Worm (Caenorhabditis elegans) whole organism, L4 larva: ENCODE data around the gene mrp-7.

Experiments
- F26F4.8 ChIP-seq: fragments of 200-800 bp; sonication (Bioruptor generic); conservative IDR thresholded peaks from 2 replicates; pipeline ENCODE4 v1.3.6; 2022; ENCODE audit warnings: missing genetic modification characterization, missing compliant biosample characterization
- F44E2.7 ChIP-seq: fragments of 200-800 bp; sonication (Bioruptor generic); IDR thresholded peaks from 2 replicates; pipeline ENCODE4 v2.1.2; 2022; ENCODE audit warnings: missing genetic modification characterization, missing compliant biosample characterization
- F49E8.2 ChIP-seq: sonication (generic microtip); optimal IDR thresholded peaks from 2 replicates; lab custom pipeline; 2016; ENCODE audit warnings: missing compliant biosample characterization, mild to moderate bottlenecking, missing genetic modification characterization, borderline replicate concordance
- T20F7.1 ChIP-seq: fragments of 200-800 bp; sonication (Bioruptor generic); optimal IDR thresholded peaks from 2 replicates; lab custom pipeline; 2018; ENCODE audit warnings: mild to moderate bottlenecking, missing genetic modification characterization, missing compliant biosample characterization
- Y105C5A.15 ChIP-seq: fragments of 200-800 bp; sonication (Bioruptor generic); IDR thresholded peaks from 2 replicates; pipeline ENCODE4 v1.3.6; 2022; ENCODE audit warnings: missing genetic modification characterization, missing compliant biosample characterization
- Y48G9A.11 ChIP-seq: fragments of 200-800 bp; sonication (Bioruptor generic); IDR thresholded peaks from 2 replicates; pipeline ENCODE4 v1.3.6; 2022; ENCODE audit warnings: missing genetic modification reagents, missing genetic modification characterization, missing compliant biosample characterization
- ZK337.2 ChIP-seq: fragments of 200-800 bp; sonication (Bioruptor generic); IDR thresholded peaks from 2 replicates; pipeline ENCODE4 v1.3.6; 2022; ENCODE audit warnings: missing genetic modification reagents, missing genetic modification characterization, missing compliant biosample characterization
- aha-1 ChIP-seq: fragments of 150-350 bp; peaks from one replicate; lab custom pipeline; 2014; ENCODE audit warnings: missing biosample characterization, missing genetic modification characterization
- arid-1 ChIP-seq: fragments of 200-800 bp; sonication (Bioruptor generic); conservative IDR thresholded peaks from 2 replicates; pipeline ENCODE4 v1.3.6; 2022; ENCODE audit warnings: missing genetic modification reagents, missing genetic modification characterization, missing compliant biosample characterization
- attf-4 ChIP-seq: sonication (generic microtip); optimal IDR thresholded peaks from 3 replicates; lab custom pipeline; 2017; ENCODE audit warnings: missing biosample characterization, missing genetic modification characterization
- ceh-32 ChIP-seq: sonication (generic microtip); optimal IDR thresholded peaks from 2 replicates; lab custom pipeline; 2016; ENCODE audit warnings: mild to moderate bottlenecking, missing genetic modification characterization, missing compliant biosample characterization; ENCODE audit not compliant: poor library complexity
- ceh-82 ChIP-seq: sonication (generic microtip); optimal IDR thresholded peaks from 2 replicates; lab custom pipeline; 2017; ENCODE audit warnings: missing biosample characterization, missing genetic modification characterization
- ces-1 ChIP-seq: fragments of 150-350 bp; sonication (generic microtip); optimal IDR thresholded peaks from 4 replicates; lab custom pipeline; 2014; ENCODE audit warnings: missing biosample characterization, missing genetic modification reagents, missing genetic modification characterization
- cey-2 ChIP-seq: sonication (generic microtip); optimal IDR thresholded peaks from 3 replicates; lab custom pipeline; 2017; ENCODE audit warnings: missing genetic modification characterization, mild to moderate bottlenecking, missing compliant biosample characterization, antibody characterized with exemption, borderline replicate concordance; ENCODE audit not compliant: insufficient read depth
- ctbp-1 ChIP-seq: fragments of 200-800 bp; sonication (Bioruptor generic); IDR thresholded peaks from 2 replicates; pipeline ENCODE4 v1.3.6; 2022; ENCODE audit warnings: missing genetic modification reagents, missing genetic modification characterization, missing compliant biosample characterization
- daf-19 ChIP-seq: fragments of 200-800 bp; sonication (Bioruptor generic); conservative IDR thresholded peaks from 2 replicates; pipeline ENCODE4 v1.3.6; 2022; ENCODE audit warnings: missing genetic modification characterization, missing compliant biosample characterization
- egl-27 ChIP-seq: sonication (generic microtip); optimal IDR thresholded peaks from 3 replicates; lab custom pipeline; 2017; ENCODE audit warnings: missing biosample characterization, missing genetic modification reagents, missing genetic modification characterization
- lim-7 ChIP-seq: fragments of 200-800 bp; sonication (Bioruptor generic); IDR thresholded peaks from 2 replicates; pipeline ENCODE4 v1.3.6; 2022; ENCODE audit warnings: missing genetic modification characterization, missing compliant biosample characterization
- lin-13 ChIP-seq: fragments of 150-350 bp; optimal IDR thresholded peaks from 2 replicates; lab custom pipeline; 2014; ENCODE audit warnings: missing biosample characterization, missing genetic modification reagents, missing genetic modification characterization
- lsy-2 ChIP-seq, 2 experiments: fragments of 150-350 bp in 1 of 2; sonication (generic microtip) in 1 of 2; optimal IDR thresholded peaks; 2 replicates each; lab custom pipeline; 2014 to 2017; ENCODE audit warnings: missing biosample characterization in 2 of 2, missing genetic modification characterization in 2 of 2
- mep-1 ChIP-seq: fragments of 150-350 bp; sonication (generic microtip); optimal IDR thresholded peaks from 3 replicates; lab custom pipeline; 2014; ENCODE audit warnings: missing biosample characterization, missing genetic modification characterization
- nhr-102 ChIP-seq: sonication (generic microtip); optimal IDR thresholded peaks from 2 replicates; lab custom pipeline; 2016; ENCODE audit warnings: mild to moderate bottlenecking, missing genetic modification characterization, moderate library complexity, missing compliant biosample characterization
- nhr-237 ChIP-seq: sonication (generic microtip); optimal IDR thresholded peaks from 2 replicates; lab custom pipeline; 2017; ENCODE audit warnings: missing biosample characterization, missing genetic modification characterization
- nhr-25 ChIP-seq: sonication (generic microtip); optimal IDR thresholded peaks from 2 replicates; lab custom pipeline; 2017; ENCODE audit warnings: missing genetic modification characterization, mild to moderate bottlenecking, missing compliant biosample characterization, antibody characterized with exemption, moderate library complexity, borderline replicate concordance; ENCODE audit not compliant: insufficient read depth
- nhr-28 ChIP-seq: fragments of 150-350 bp; optimal IDR thresholded peaks from 2 replicates; lab custom pipeline; 2014; ENCODE audit warnings: missing biosample characterization, missing genetic modification characterization
- nhr-42 ChIP-seq: fragments of 200-800 bp; sonication (Bioruptor generic); IDR thresholded peaks from 2 replicates; pipeline ENCODE4 v1.3.6; 2022; ENCODE audit warnings: missing genetic modification characterization, missing compliant biosample characterization
- nhr-6 ChIP-seq: fragments of 150-350 bp; optimal IDR thresholded peaks from 2 replicates; lab custom pipeline; 2014; ENCODE audit warnings: missing biosample characterization, missing genetic modification characterization
- pqm-1 ChIP-seq: sonication (generic microtip); optimal IDR thresholded peaks from 2 replicates; lab custom pipeline; 2017; ENCODE audit warnings: missing biosample characterization, missing genetic modification characterization
- set-16 ChIP-seq: fragments of 200-800 bp; sonication (Bioruptor generic); IDR thresholded peaks from 2 replicates; pipeline ENCODE4 v1.3.6; 2022; ENCODE audit warnings: missing genetic modification reagents, missing genetic modification characterization, missing compliant biosample characterization
- snpc-1.2 ChIP-seq: fragments of 200-800 bp; sonication (Bioruptor generic); IDR thresholded peaks from 2 replicates; pipeline ENCODE4 v1.3.6; 2022; ENCODE audit warnings: missing genetic modification reagents, missing genetic modification characterization, missing compliant biosample characterization
- snpc-4 ChIP-seq: fragments of 150-350 bp; optimal IDR thresholded peaks from 2 replicates; lab custom pipeline; 2014; ENCODE audit warnings: missing biosample characterization, missing genetic modification characterization
- unc-130 ChIP-seq: sonication (generic microtip); optimal IDR thresholded peaks from 2 replicates; lab custom pipeline; 2016; ENCODE audit warnings: missing genetic modification reagents, missing genetic modification characterization, missing compliant biosample characterization
- unc-39 ChIP-seq: sonication (generic microtip); optimal IDR thresholded peaks from 2 replicates; lab custom pipeline; 2017; ENCODE audit warnings: missing biosample characterization, missing genetic modification characterization
- unc-62 ChIP-seq, 3 experiments: fragments of 150-350 bp in 1 of 3; sonication (generic microtip); optimal IDR thresholded peaks in 2 of 3; peaks in 1 of 3; 1 replicate in 1 of 3; 2 replicates in 2 of 3; lab custom pipeline; 2014 to 2017; ENCODE audit warnings: missing biosample characterization in 3 of 3, missing genetic modification characterization in 3 of 3, missing genetic modification reagents in 3 of 3, missing genotype in 1 of 3
- vab-7 ChIP-seq: fragments of 200-800 bp; sonication (Bioruptor generic); IDR thresholded peaks from 2 replicates; pipeline ENCODE4 v1.3.6; 2022; ENCODE audit warnings: missing genetic modification reagents, missing genetic modification characterization, missing compliant biosample characterization
- zfp-3 ChIP-seq: fragments of 200-800 bp; sonication (Bioruptor generic); conservative IDR thresholded peaks from 2 replicates; pipeline ENCODE4 v1.3.6; 2022; ENCODE audit warnings: missing genetic modification reagents, missing genetic modification characterization, missing compliant biosample characterization
- ztf-11 ChIP-seq: fragments of 150-350 bp; optimal IDR thresholded peaks from 2 replicates; lab custom pipeline; 2014; ENCODE audit warnings: missing biosample characterization, missing genetic modification characterization

mrp-7 gene

DNA sequence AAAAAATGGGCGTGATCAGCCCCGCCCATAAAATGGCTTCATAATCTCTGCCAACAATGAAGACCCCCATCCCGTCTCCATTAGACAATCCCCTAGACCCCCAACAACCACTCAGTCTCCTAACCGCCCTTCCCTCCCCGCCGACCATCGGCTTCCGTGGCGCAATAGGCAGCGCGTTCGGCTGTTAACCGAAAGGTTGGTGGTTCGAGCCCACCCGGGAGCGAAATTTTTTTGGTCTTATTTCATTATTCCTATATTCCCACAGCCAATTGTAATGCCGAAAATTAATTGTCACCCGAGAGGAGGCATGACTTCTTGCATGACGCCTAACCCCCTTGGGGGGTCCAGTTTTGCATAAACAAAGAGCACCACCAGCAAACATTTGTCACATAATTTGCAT lies 48.2 kb downstream of the mrp-7 start (continued):
- peak; percentile 16; the same call in 1 of the 2 replicates for TF ChIP-seq ctbp-1
- no peak for TF ChIP-seq Y48G9A.11 (GFP tag; lab: Robert Waterston, UW)
- no peak for TF ChIP-seq ceh-32
- TF ChIP-seq, all 104 proteins: peak for 25

DNA sequence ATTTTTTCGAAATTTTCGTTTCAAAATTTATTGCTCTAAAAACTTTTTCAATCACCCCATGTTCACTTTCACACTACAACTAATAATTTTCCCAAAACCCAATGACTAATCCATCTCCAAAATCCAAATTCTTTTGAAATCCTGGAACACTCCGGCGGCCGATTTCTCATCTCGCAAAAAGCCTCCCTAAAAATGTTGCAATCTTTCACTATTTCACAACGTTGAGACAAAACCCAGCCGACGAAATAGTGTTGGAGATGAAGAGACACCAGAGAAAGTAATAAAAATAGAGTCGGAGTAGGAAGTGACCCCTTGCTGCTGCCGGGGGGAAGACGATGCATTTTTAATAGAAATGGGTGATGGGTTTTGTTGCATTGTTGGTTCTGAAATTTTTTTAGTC lies 49.9 kb downstream of the mrp-7 start:
- TF ChIP-seq Y105C5A.15: no peak
- TF ChIP-seq aha-1 (tag; lab: Kevin White, UChicago): peak; percentile 75
- no peak for TF ChIP-seq daf-19 (GFP tag; lab: Robert Waterston, UW)
- TF ChIP-seq ZK337.2: no peak

DNA sequence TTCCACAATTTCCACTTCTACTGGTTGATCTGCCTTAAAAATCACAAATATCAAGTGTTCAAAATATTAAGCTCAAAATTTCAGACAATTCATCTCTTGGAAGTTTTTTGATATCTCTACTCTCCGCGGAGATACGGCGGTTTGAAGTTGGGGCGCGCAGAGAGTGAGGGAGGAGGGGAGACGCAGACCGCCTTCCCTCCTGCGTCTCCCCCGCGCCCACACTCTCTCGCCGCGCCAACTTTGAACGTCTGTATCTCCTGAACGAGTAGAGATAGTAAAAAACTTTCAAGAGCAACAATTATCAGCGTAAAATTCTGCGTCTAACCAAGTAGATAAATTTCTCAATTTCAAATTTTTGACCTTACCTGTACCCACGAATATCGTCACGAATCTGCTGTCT lies 53.3 kb downstream of the mrp-7 start:
- no peak for TF ChIP-seq egl-27 (tag; lab: Kevin White, UChicago)
- TF ChIP-seq vab-7 (GFP tag; lab: Robert Waterston, UW): no peak
- TF ChIP-seq F44E2.7 (GFP tag; lab: Robert Waterston, UW): no peak
- no peak for TF ChIP-seq daf-19 (GFP tag; lab: Robert Waterston, UW)
- TF ChIP-seq F26F4.8: no peak
- TF ChIP-seq F49E8.2 (tag; lab: Kevin White, UChicago): no peak
- TF ChIP-seq nhr-102 (tag; lab: Kevin White, UChicago): no peak
- no peak for TF ChIP-seq cey-2 (tag; lab: Kevin White, UChicago)
- no peak for TF ChIP-seq unc-62 (GFP tag; optimal IDR thresholded peaks at IDR 0.05 in 1 of 2; lab: Kevin White, UChicago)
- TF ChIP-seq unc-62 (tag; optimal IDR thresholded peaks at IDR 0.05; lab: Kevin White, UChicago): no peak
- TF ChIP-seq set-16 (GFP tag; lab: Robert Waterston, UW): peak; percentile 75
- no peak for TF ChIP-seq ceh-82 (tag; lab: Kevin White, UChicago)
- TF ChIP-seq lin-13 (GFP tag; lab: Kevin White, UChicago): peak; percentile 9
- no peak for TF ChIP-seq nhr-25 (tag; lab: Kevin White, UChicago)
- no peak for TF ChIP-seq unc-130 (GFP tag; lab: Kevin White, UChicago)
- no peak for TF ChIP-seq ztf-11 (tag; lab: Kevin White, UChicago)

ce11 chrV:19728731-19729130 lies 54.1 kb downstream of the mrp-7 start, which contains the start of gene Y116F11A.3:
Gene Y116F11A.3, plus strand, starts transcription at chrV:19729031.
- TF ChIP-seq attf-4: no peak
- TF ChIP-seq ces-1: no peak
- no peak for TF ChIP-seq zfp-3 (GFP tag; lab: Robert Waterston, UW)
- no peak for TF ChIP-seq nhr-28 (tag; lab: Kevin White, UChicago)
- TF ChIP-seq mep-1 (tag; lab: Kevin White, UChicago): no peak
- no peak for TF ChIP-seq nhr-42 (GFP tag; lab: Robert Waterston, UW)
- TF ChIP-seq nhr-237 (tag; lab: Kevin White, UChicago): no peak
- no peak for TF ChIP-seq lim-7 (GFP tag; lab: Robert Waterston, UW)
- TF ChIP-seq daf-19 (GFP tag; lab: Robert Waterston, UW): no peak
- TF ChIP-seq nhr-6 (tag; lab: Kevin White, UChicago): no peak
- TF ChIP-seq unc-39 (tag; lab: Kevin White, UChicago): no peak
- no peak for TF ChIP-seq snpc-1.2 (GFP tag; lab: Robert Waterston, UW)
- no peak for TF ChIP-seq lsy-2 (tag; optimal IDR thresholded peaks at IDR 0.05; lab: Kevin White, UChicago)

DNA sequence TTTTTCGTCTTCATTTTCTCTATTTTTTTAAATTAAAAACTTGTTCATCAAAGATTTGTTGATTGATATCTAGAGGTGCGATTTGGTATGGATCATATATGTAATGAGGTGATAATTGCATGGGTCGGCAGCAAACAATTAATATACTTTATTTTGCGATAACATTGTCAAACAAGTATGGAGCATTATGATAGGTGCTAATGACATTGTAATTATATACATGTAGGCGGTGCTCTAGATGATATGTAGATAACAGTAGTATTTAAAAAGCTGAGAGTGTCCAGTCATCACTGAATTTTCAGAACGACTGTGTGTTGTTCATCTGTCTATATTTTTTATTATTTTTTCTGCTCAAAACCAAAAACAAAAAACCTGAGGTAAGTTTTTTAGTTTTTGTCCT lies 55.6 kb downstream of the mrp-7 start, which contains the start of gene Y116F11A.1:
Y116F11A.1 (plus strand) TSS at position 301 of the 400 bp plus-strand sequence.
- TF ChIP-seq snpc-4 (tag; lab: Kevin White, UChicago): no peak
- no peak for TF ChIP-seq F26F4.8
- no peak for TF ChIP-seq pqm-1 (tag; lab: Kevin White, UChicago)
- no peak for TF ChIP-seq F44E2.7 (GFP tag; lab: Robert Waterston, UW)
- TF ChIP-seq T20F7.1 (GFP tag; lab: Kevin White, UChicago): no peak
- no peak for TF ChIP-seq arid-1
